Worm (Caenorhabditis elegans) whole organism, young adult: ENCODE results near the gene vhp-1.

Experiments
- F39B2.1 ChIP-seq: fragments of 200-800 bp; sonication (Bioruptor generic); IDR thresholded peaks from 2 replicates; pipeline ENCODE4 v1.3.6; 2022; ENCODE audit warnings: missing genetic modification reagents, missing genetic modification characterization, missing compliant biosample characterization
- ama-1 ChIP-seq, 3 experiments: fragments of 150-350 bp in 1 of 3; sonication (generic microtip) in 2 of 3; optimal IDR thresholded peaks; 2 replicates each; lab custom pipeline; 2014 to 2018; ENCODE audit warnings: missing biosample characterization in 2 of 3, missing genetic modification characterization in 2 of 3, missing genetic modification reagents in 2 of 3
- ccch-3 ChIP-seq: fragments of 200-800 bp; sonication (Bioruptor generic); optimal IDR thresholded peaks from 2 replicates; lab custom pipeline; 2018; ENCODE audit warnings: mild to moderate bottlenecking, missing genetic modification characterization, missing compliant biosample characterization
- let-526 ChIP-seq: fragments of 200-800 bp; sonication (Bioruptor generic); IDR thresholded peaks from 2 replicates; pipeline ENCODE4 v1.3.6; 2022; ENCODE audit warnings: missing genetic modification reagents, missing genetic modification characterization, missing compliant biosample characterization

DNA sequence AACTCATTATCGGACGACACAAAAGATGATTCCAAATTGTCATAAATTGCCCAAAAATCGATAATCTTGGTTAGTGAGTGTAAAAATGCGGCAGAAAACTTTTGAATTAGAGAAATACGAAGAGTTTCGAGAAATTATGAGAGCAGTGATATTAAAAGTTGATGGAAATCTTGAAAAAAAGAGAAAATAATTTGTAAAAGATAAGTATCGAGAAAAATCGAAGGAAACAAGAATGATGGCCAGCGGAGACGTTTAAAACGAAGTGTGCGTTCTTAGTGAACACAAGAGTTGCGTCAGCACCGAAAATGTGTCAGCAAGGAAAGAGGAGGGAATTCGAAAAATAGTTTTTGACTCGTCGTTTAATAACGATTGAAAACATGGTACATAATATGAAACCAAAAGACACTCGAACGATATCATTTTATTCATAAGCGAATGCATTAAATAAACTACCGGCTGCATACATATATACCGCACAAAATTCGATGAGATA lies 66.8 kb downstream of the vhp-1 start, which contains the start of gene ndx-6:
- TF ChIP-seq ccch-3 (GFP tag; lab: Kevin White, UChicago) (no peak), F39B2.1 (GFP tag; lab: Robert Waterston, UW) (no peak), let-526 (GFP tag; lab: Robert Waterston, UW) (no peak), ama-1 (optimal IDR thresholded peaks at IDR 0.05; lab: Kevin White, UChicago) (no peak), ama-1 (GFP tag; optimal IDR thresholded peaks at IDR 0.05; lab: Kevin White, UChicago) (no peak)
